Fruit fly (Drosophila melanogaster): ENCODE data around the gene Nhe2.
A peak's percentile ranks its signal among the peaks of the same experiment; 100 is the strongest.

Gene Nhe2

dm6 chr2L:21096448-21096994, 7.8 kb upstream of the Nhe2 start, which contains the start of gene CG34136 (continued):
- no peak for TF ChIP-seq abd-A (tag; optimal IDR thresholded peaks at IDR 0.05)
- TF ChIP-seq Dip3 (GFP tag; optimal IDR thresholded peaks at IDR 0.05): no peak
- TF ChIP-seq chif (GFP tag; optimal IDR thresholded peaks at IDR 0.05): no peak
- TF ChIP-seq CG14441 (GFP tag; IDR thresholded peaks at IDR 0.05): no peak
- no peak for TF ChIP-seq H2.0 (GFP tag; IDR thresholded peaks at IDR 0.05)
- no peak for TF ChIP-seq sd (tag; optimal IDR thresholded peaks at IDR 0.05)
- peak; percentile 21 for TF ChIP-seq CG10543 (GFP tag; optimal IDR thresholded peaks at IDR 0.05)
- TF ChIP-seq D19B (GFP tag; optimal IDR thresholded peaks at IDR 0.05): no peak
- no peak for TF ChIP-seq psq (GFP tag; optimal IDR thresholded peaks at IDR 0.05)
- no peak for TF ChIP-seq rib (GFP tag; IDR thresholded peaks at IDR 0.05)
- peak; percentile 59 for TF ChIP-seq pros (GFP tag; optimal IDR thresholded peaks at IDR 0.05)
- TF ChIP-seq vfl (GFP tag; optimal IDR thresholded peaks at IDR 0.05): no peak
- no peak for TF ChIP-seq stc (GFP tag; IDR thresholded peaks at IDR 0.05)
- no peak; the same call in 1 of the 2 replicates for TF ChIP-seq seq (GFP tag; IDR thresholded peaks at IDR 0.05)
- no peak for TF ChIP-seq knrl (GFP tag; IDR thresholded peaks at IDR 0.05; ENCODE audit: partially characterized antibody)
- TF ChIP-seq YL-1 (GFP tag; optimal IDR thresholded peaks at IDR 0.05): no peak
- peak; percentile 85 for TF ChIP-seq nom (GFP tag; optimal IDR thresholded peaks at IDR 0.05)
- TF ChIP-seq BEAF-32 (GFP tag; optimal IDR thresholded peaks at IDR 0.05): no peak
- TF ChIP-seq Bgb (GFP tag; IDR thresholded peaks at IDR 0.05; ENCODE audit: partially characterized antibody): no peak; the same call in 1 of the 2 replicates
- no peak for TF ChIP-seq CG9609 (GFP tag; optimal IDR thresholded peaks at IDR 0.05)
- TF ChIP-seq Aef1 (GFP tag; IDR thresholded peaks at IDR 0.05): no peak
- no peak; the same call in 1 of the 2 replicates for TF ChIP-seq Ravus (GFP tag; IDR thresholded peaks at IDR 0.05)
- TF ChIP-seq wor (GFP tag; IDR thresholded peaks at IDR 0.05): no peak
- peak; percentile 11 for TF ChIP-seq CG2875 (GFP tag; optimal IDR thresholded peaks at IDR 0.05)
- peak; percentile 38 for TF ChIP-seq CG12659 (GFP tag; optimal IDR thresholded peaks at IDR 0.05)
- TF ChIP-seq CG16815 (GFP tag; optimal IDR thresholded peaks at IDR 0.05): no peak
- TF ChIP-seq tna (GFP tag; IDR thresholded peaks at IDR 0.05; ENCODE audit: partially characterized antibody): no peak
- no peak for TF ChIP-seq CG32767 (GFP tag; IDR thresholded peaks at IDR 0.05)
- TF ChIP-seq CG11456 (GFP tag; IDR thresholded peaks at IDR 0.05): no peak; the same call in 2 of the 3 replicates
- no peak for TF ChIP-seq CG1233 (GFP tag; optimal IDR thresholded peaks at IDR 0.05)
- TF ChIP-seq Ada2b (GFP tag; IDR thresholded peaks at IDR 0.05): no peak
- peak; percentile 53 for TF ChIP-seq CG30403 (GFP tag; optimal IDR thresholded peaks at IDR 0.05)
- peak; percentile 9 for TF ChIP-seq her (GFP tag; optimal IDR thresholded peaks at IDR 0.05)
- peak; percentile 75 for TF ChIP-seq CG31441 (GFP tag; IDR thresholded peaks at IDR 0.05)
- no peak for TF ChIP-seq Awh (GFP tag; IDR thresholded peaks at IDR 0.05)
- TF ChIP-seq CG10654 (GFP tag; optimal IDR thresholded peaks at IDR 0.05): no peak
- peak; percentile 91 for TF ChIP-seq chinmo (GFP tag; IDR thresholded peaks at IDR 0.05; ENCODE audit: partially characterized antibody)
- TF ChIP-seq Bdp1 (GFP tag; optimal IDR thresholded peaks at IDR 0.05): no peak
- TF ChIP-seq D (optimal IDR thresholded peaks at IDR 0.05): no peak
- TF ChIP-seq D (GFP tag; optimal IDR thresholded peaks at IDR 0.05): no peak
- no peak for TF ChIP-seq danr (GFP tag; IDR thresholded peaks at IDR 0.05)
- no peak for TF ChIP-seq CG42726 (GFP tag; IDR thresholded peaks at IDR 0.05; ENCODE audit: partially characterized antibody)
- TF ChIP-seq Six4 (GFP tag; optimal IDR thresholded peaks at IDR 0.05): peak; percentile 56
- TF ChIP-seq fu2 (GFP tag; optimal IDR thresholded peaks at IDR 0.05): no peak
- no peak for TF ChIP-seq fru (optimal IDR thresholded peaks at IDR 0.05)
- no peak for TF ChIP-seq CG1647 (GFP tag; optimal IDR thresholded peaks at IDR 0.05)
- no peak for TF ChIP-seq h (optimal IDR thresholded peaks at IDR 0.05)
- peak; percentile 41 for TF ChIP-seq CG13424 (tag; optimal IDR thresholded peaks at IDR 0.05)
- no peak for TF ChIP-seq CG7357 (GFP tag; IDR thresholded peaks at IDR 0.05)
- TF ChIP-seq Gsc (GFP tag; IDR thresholded peaks at IDR 0.05): no peak
- no peak for TF ChIP-seq CG10147 (GFP tag; optimal IDR thresholded peaks at IDR 0.05)
- no peak for TF ChIP-seq Nf-YA (GFP tag; IDR thresholded peaks at IDR 0.05)

All from whole organism, embryonic.